Fruit fly (Drosophila melanogaster) whole organism, embryonic: ENCODE measurements around the gene Ifrd1.

ENCODE experiments used
- Bteb2 ChIP-seq: fragments of 200-800 bp; sonication (Bioruptor generic); optimal IDR thresholded peaks from 2 replicates; lab custom pipeline; 2016; ENCODE audit warnings: missing biosample characterization, missing genetic modification characterization
- C15 ChIP-seq: fragments of 200-800 bp; sonication (Bioruptor generic); IDR thresholded peaks from 3 replicates; pipeline ENCODE4 v1.3.6; 2022; ENCODE audit warnings: missing biosample characterization, missing genetic modification characterization
- CG10431 ChIP-seq: fragments of 200-800 bp; sonication (Bioruptor generic); optimal IDR thresholded peaks from 3 replicates; lab custom pipeline; 2018; ENCODE audit warnings: missing biosample characterization, mild to moderate bottlenecking, missing genetic modification characterization
- CG10543 ChIP-seq: fragments of 200-800 bp; sonication (Bioruptor generic); optimal IDR thresholded peaks from 3 replicates; lab custom pipeline; 2017; ENCODE audit warnings: missing biosample characterization, mild to moderate bottlenecking, missing genetic modification characterization, moderate library complexity
- CG10654 ChIP-seq: fragments of 200-800 bp; sonication (Bioruptor generic); optimal IDR thresholded peaks from 2 replicates; lab custom pipeline; 2016; ENCODE audit warnings: missing biosample characterization, missing genetic modification characterization
- CG11093 ChIP-seq: fragments of 200-800 bp; sonication (Bioruptor generic); IDR thresholded peaks from 3 replicates; pipeline ENCODE4 v1.3.6; 2022; ENCODE audit warnings: missing biosample characterization, missing genetic modification characterization
- CG11398 ChIP-seq: fragments of 200-800 bp; sonication (Bioruptor generic); optimal IDR thresholded peaks from 2 replicates; lab custom pipeline; 2016; ENCODE audit warnings: missing biosample characterization, missing genetic modification characterization
- CG12104 ChIP-seq: fragments of 200-800 bp; sonication (Bioruptor generic); optimal IDR thresholded peaks from 3 replicates; lab custom pipeline; 2016; ENCODE audit warnings: missing biosample characterization, missing genetic modification characterization
- CG12236 ChIP-seq: fragments of 200-800 bp; sonication (Bioruptor generic); optimal IDR thresholded peaks from 2 replicates; lab custom pipeline; 2016; ENCODE audit warnings: missing biosample characterization, missing genetic modification characterization
- CG13287 ChIP-seq: fragments of 200-800 bp; sonication (Bioruptor generic); IDR thresholded peaks from 2 replicates; pipeline ENCODE4 v1.3.6; 2022; ENCODE audit warnings: missing biosample characterization, missing genetic modification characterization; ENCODE audit not compliant: partially characterized antibody
- CG16863 ChIP-seq: fragments of 200-800 bp; sonication (Bioruptor generic); optimal IDR thresholded peaks from 3 replicates; lab custom pipeline; 2016; ENCODE audit warnings: missing biosample characterization, missing genetic modification characterization
- CG17912 ChIP-seq: fragments of 200-800 bp; sonication (Bioruptor generic); optimal IDR thresholded peaks from 2 replicates; lab custom pipeline; 2018; ENCODE audit warnings: missing biosample characterization, mild to moderate bottlenecking, missing genetic modification characterization
- CG18599 ChIP-seq: fragments of 200-800 bp; sonication (Bioruptor generic); optimal IDR thresholded peaks from 3 replicates; lab custom pipeline; 2017; ENCODE audit warnings: missing biosample characterization, missing genetic modification characterization, mild to moderate bottlenecking, moderate library complexity, missing genetic modification reagents
- CG2889 ChIP-seq: fragments of 200-800 bp; sonication (Bioruptor generic); IDR thresholded peaks from 3 replicates; pipeline ENCODE4 v1.3.6; 2022; ENCODE audit warnings: missing biosample characterization, missing genetic modification characterization
- CG3065 ChIP-seq: fragments of 200-800 bp; sonication (Bioruptor generic); optimal IDR thresholded peaks from 2 replicates; lab custom pipeline; 2016; ENCODE audit warnings: missing biosample characterization, missing genetic modification characterization
- CG3163 ChIP-seq: fragments of 200-800 bp; sonication (Bioruptor generic); optimal IDR thresholded peaks from 3 replicates; lab custom pipeline; 2016; ENCODE audit warnings: missing biosample characterization, missing genetic modification characterization
- CG32772 ChIP-seq: fragments of 200-800 bp; sonication (Bioruptor generic); IDR thresholded peaks from 2 replicates; pipeline ENCODE4 v1.3.6; 2022; ENCODE audit warnings: missing biosample characterization, missing genetic modification characterization
- CG33213 ChIP-seq: fragments of 200-800 bp; sonication (Bioruptor generic); optimal IDR thresholded peaks from 3 replicates; lab custom pipeline; 2016; ENCODE audit warnings: missing biosample characterization, missing genetic modification characterization
- CG6272 ChIP-seq: fragments of 200-800 bp; sonication (Bioruptor generic); IDR thresholded peaks from 2 replicates; pipeline ENCODE4 v1.3.6; 2022; ENCODE audit warnings: missing biosample characterization, missing genetic modification characterization
- CG6854 ChIP-seq: fragments of 200-800 bp; sonication (Bioruptor generic); optimal IDR thresholded peaks from 3 replicates; lab custom pipeline; 2017; ENCODE audit warnings: missing biosample characterization, mild to moderate bottlenecking, missing genetic modification characterization
- CHES-1-like ChIP-seq: fragments of 200-800 bp; sonication (Bioruptor generic); optimal IDR thresholded peaks from 2 replicates; lab custom pipeline; 2016; ENCODE audit warnings: missing biosample characterization, missing genetic modification characterization
- CTCF ChIP-seq: fragments of 200-800 bp; sonication (Bioruptor generic); optimal IDR thresholded peaks from 2 replicates; lab custom pipeline; 2017; ENCODE audit warnings: missing biosample characterization, mild to moderate bottlenecking, missing genetic modification characterization, moderate library complexity
- CkIIα-i1 ChIP-seq: fragments of 200-800 bp; sonication (Bioruptor generic); IDR thresholded peaks from 2 replicates; pipeline ENCODE4 v1.3.6; 2022; ENCODE audit warnings: missing biosample characterization, missing genetic modification characterization
- D19A ChIP-seq: fragments of 200-800 bp; optimal IDR thresholded peaks from 3 replicates; lab custom pipeline; 2019; ENCODE audit warnings: missing biosample characterization, mild to moderate bottlenecking, missing genetic modification characterization, moderate library complexity
- Ets97D ChIP-seq: fragments of 200-800 bp; sonication (Bioruptor generic); optimal IDR thresholded peaks from 3 replicates; lab custom pipeline; 2016; ENCODE audit warnings: missing biosample characterization, missing genetic modification characterization
- H15 ChIP-seq: fragments of 200-800 bp; sonication (Bioruptor generic); IDR thresholded peaks from 3 replicates; pipeline ENCODE4 v1.3.6; 2022; ENCODE audit warnings: missing biosample characterization, missing genetic modification characterization
- Hand ChIP-seq: fragments of 200-800 bp; sonication (Bioruptor generic); optimal IDR thresholded peaks from 2 replicates; lab custom pipeline; 2017; ENCODE audit warnings: mild to moderate bottlenecking, missing biosample characterization, missing genetic modification reagents, missing genetic modification characterization
- Hmx ChIP-seq: fragments of 200-800 bp; sonication (Bioruptor generic); optimal IDR thresholded peaks from 2 replicates; lab custom pipeline; 2016; ENCODE audit warnings: missing biosample characterization, missing genetic modification characterization
- Meics ChIP-seq: fragments of 200-800 bp; sonication (Bioruptor generic); optimal IDR thresholded peaks from 2 replicates; lab custom pipeline; 2017; ENCODE audit warnings: missing biosample characterization, mild to moderate bottlenecking, missing genetic modification characterization
- NC2α ChIP-seq: fragments of 200-800 bp; sonication (Bioruptor generic); optimal IDR thresholded peaks from 2 replicates; lab custom pipeline; 2016; ENCODE audit warnings: missing biosample characterization, missing genetic modification characterization
- PHDP ChIP-seq: fragments of 200-800 bp; sonication (Bioruptor generic); optimal IDR thresholded peaks from 3 replicates; lab custom pipeline; 2018; ENCODE audit warnings: missing biosample characterization, mild to moderate bottlenecking, missing genetic modification characterization, moderate library complexity
- Ptx1 ChIP-seq: fragments of 200-800 bp; sonication (Bioruptor generic); IDR thresholded peaks from 2 replicates; pipeline ENCODE4 v1.3.6; 2022; ENCODE audit warnings: missing biosample characterization, missing genetic modification characterization
- Six4 ChIP-seq: fragments of 200-800 bp; sonication (Bioruptor generic); optimal IDR thresholded peaks from 2 replicates; lab custom pipeline; 2016; ENCODE audit warnings: missing biosample characterization, missing genetic modification characterization
- bowl ChIP-seq: fragments of 200-800 bp; sonication (Bioruptor generic); IDR thresholded peaks from 2 replicates; pipeline ENCODE4 v1.3.6; 2022; ENCODE audit warnings: missing biosample characterization, missing genetic modification characterization
- bsh ChIP-seq, 2 experiments: fragments of 200-800 bp; sonication (Bioruptor generic); optimal IDR thresholded peaks; 2 replicates each; lab custom pipeline; 2017 to 2018; ENCODE audit warnings: mild to moderate bottlenecking in 2 of 2, missing biosample characterization in 2 of 2, missing genetic modification characterization in 2 of 2, moderate library complexity in 1 of 2
- btn ChIP-seq: fragments of 200-800 bp; sonication (Bioruptor generic); optimal IDR thresholded peaks from 2 replicates; lab custom pipeline; 2016; ENCODE audit warnings: missing biosample characterization, missing genetic modification characterization
- cato ChIP-seq: fragments of 200-800 bp; sonication (Bioruptor generic); optimal IDR thresholded peaks from 2 replicates; lab custom pipeline; 2016; ENCODE audit warnings: missing biosample characterization, missing genetic modification characterization, borderline replicate concordance
- ci ChIP-seq: fragments of 200-800 bp; sonication (Bioruptor generic); IDR thresholded peaks from 3 replicates; pipeline ENCODE4 v1.3.6; 2022; ENCODE audit warnings: missing biosample characterization, missing genetic modification characterization
- croc ChIP-seq: fragments of 200-800 bp; sonication (Bioruptor generic); conservative IDR thresholded peaks from 3 replicates; pipeline ENCODE4 v1.3.6; 2022; ENCODE audit warnings: missing biosample characterization, missing genetic modification characterization
- dan ChIP-seq: fragments of 200-800 bp; sonication (Bioruptor generic); IDR thresholded peaks from 2 replicates; pipeline ENCODE4 v1.3.6; 2022; ENCODE audit warnings: missing biosample characterization, missing genetic modification characterization
- fd102C ChIP-seq: fragments of 200-800 bp; sonication (Bioruptor generic); optimal IDR thresholded peaks from 2 replicates; lab custom pipeline; 2018; ENCODE audit warnings: missing biosample characterization, mild to moderate bottlenecking, missing genetic modification characterization, moderate library complexity
- ftz-f1 ChIP-seq: fragments of 200-800 bp; sonication (Bioruptor generic); optimal IDR thresholded peaks from 2 replicates; lab custom pipeline; 2016; ENCODE audit warnings: missing biosample characterization, missing genetic modification characterization
- gsb ChIP-seq: fragments of 200-800 bp; sonication (Bioruptor generic); IDR thresholded peaks from 2 replicates; pipeline ENCODE4 v1.3.6; 2022; ENCODE audit warnings: missing biosample characterization, missing genetic modification characterization
- gt ChIP-seq: fragments of 200-800 bp; sonication (Bioruptor generic); IDR thresholded peaks from 2 replicates; pipeline ENCODE4 v1.3.6; 2022; ENCODE audit warnings: missing biosample characterization, missing genetic modification characterization
- insv ChIP-seq, 2 experiments: fragments of 200-800 bp; sonication (Bioruptor generic); optimal IDR thresholded peaks; 3 replicates each; lab custom pipeline; 2016 to 2018; ENCODE audit warnings: missing biosample characterization in 2 of 2, missing genetic modification characterization in 2 of 2
- kay ChIP-seq: fragments of 200-800 bp; sonication (Bioruptor generic); optimal IDR thresholded peaks from 2 replicates; lab custom pipeline; 2016; ENCODE audit warnings: missing biosample characterization, missing genetic modification characterization
- kni ChIP-seq: fragments of 200-800 bp; sonication (Bioruptor generic); optimal IDR thresholded peaks from 3 replicates; lab custom pipeline; 2017; ENCODE audit warnings: mild to moderate bottlenecking, missing biosample characterization, missing genetic modification reagents, missing genetic modification characterization
- lbe ChIP-seq: fragments of 200-800 bp; sonication (Bioruptor generic); optimal IDR thresholded peaks from 2 replicates; lab custom pipeline; 2016; ENCODE audit warnings: missing biosample characterization, mild to moderate bottlenecking, missing genetic modification characterization
- oc ChIP-seq: fragments of 200-800 bp; sonication (Bioruptor generic); optimal IDR thresholded peaks from 2 replicates; lab custom pipeline; 2018; ENCODE audit warnings: missing biosample characterization, mild to moderate bottlenecking, missing genetic modification characterization, moderate library complexity
- pita ChIP-seq: fragments of 200-800 bp; sonication (Bioruptor generic); optimal IDR thresholded peaks from 2 replicates; lab custom pipeline; 2017; ENCODE audit warnings: missing biosample characterization, mild to moderate bottlenecking, missing genetic modification characterization
- so ChIP-seq: fragments of 200-800 bp; sonication (Bioruptor generic); IDR thresholded peaks from 3 replicates; pipeline ENCODE4 v1.3.6; 2022; ENCODE audit warnings: missing biosample characterization, missing genetic modification characterization
- tll ChIP-seq, 2 experiments: fragments of 200-800 bp in 1 of 2; fragments of >200 bp in 1 of 2; sonication (Bioruptor generic) in 1 of 2; optimal IDR thresholded peaks; 2 replicates each; lab custom pipeline; 2017 to 2019; ENCODE audit warnings: missing biosample characterization in 2 of 2, missing genetic modification characterization in 2 of 2, mild to moderate bottlenecking in 1 of 2, moderate library complexity in 1 of 2

Ifrd1 gene

dm6 chr2L:2878188-2878587, 3.9 kb upstream of the Ifrd1 start, which contains the start of the genes Prx6a and Sbat (continued):
- TF ChIP-seq btn (no peak), Hand (GFP tag; lab: Kevin White, UChicago) (no peak), CG11398 (GFP tag; lab: Kevin White, UChicago) (peak; percentile 62), CG11093 (GFP tag; lab: Robert Waterston, UW) (no peak; the same call in 2 of the 3 replicates), tll (GFP tag; optimal IDR thresholded peaks at IDR 0.05; lab: Kevin White, UChicago) (peak in 1 of 2 experiments; percentile 64), H15 (GFP tag; lab: Robert Waterston, UW) (peak; percentile 11; the same call in 1 of the 3 replicates), lbe (peak; percentile 48), CG12104 (peak; percentile 45), gsb (GFP tag; lab: Robert Waterston, UW) (0 out of 2 replicates have a peak, but pooled peaks have one; percentile 30), Ets97D (GFP tag; lab: Kevin White, UChicago) (peak; percentile 46), NC2α (peak; percentile 45), D19A (tag; lab: Kevin White, UChicago) (peak; percentile 38), CkIIα-i1 (GFP tag; lab: Robert Waterston, UW) (no peak), C15 (GFP tag; lab: Robert Waterston, UW) (no peak), ci (GFP tag; lab: Robert Waterston, UW) (peak; percentile 50; the same call in 1 of the 3 replicates), Meics (GFP tag; lab: Kevin White, UChicago) (peak; percentile 68), CG10431 (no peak), croc (peak; percentile 73), CG6854 (GFP tag; lab: Kevin White, UChicago) (peak; percentile 21), CG16863 (GFP tag; lab: Kevin White, UChicago) (peak; percentile 65), CG13287 (GFP tag; lab: Robert Waterston, UW) (peak; percentile 48), cato (GFP tag; lab: Kevin White, UChicago) (no peak), insv (GFP tag; optimal IDR thresholded peaks at IDR 0.05; lab: Kevin White, UChicago) (peak in 1 of 2 experiments; percentile 49), gt (GFP tag; lab: Robert Waterston, UW) (no peak), dan (no peak), oc (tag; lab: Kevin White, UChicago) (peak; percentile 34), bsh (GFP tag; optimal IDR thresholded peaks at IDR 0.05; lab: Kevin White, UChicago) (peak in 1 of 2 experiments; percentile 66), Ptx1 (GFP tag; lab: Robert Waterston, UW) (peak; percentile 70), kay (GFP tag; lab: Kevin White, UChicago) (peak; percentile 78), CG12236 (GFP tag; lab: Kevin White, UChicago) (peak; percentile 18), CG32772 (GFP tag; lab: Robert Waterston, UW) (peak; percentile 36; the same call in 1 of the 2 replicates), CTCF (GFP tag; lab: Kevin White, UChicago) (peak; percentile 17), CG10654 (GFP tag; lab: Kevin White, UChicago) (peak; percentile 68), fd102C (GFP tag; lab: Kevin White, UChicago) (peak; percentile 20), CHES-1-like (GFP tag; lab: Kevin White, UChicago) (peak; percentile 83), bowl (GFP tag; lab: Robert Waterston, UW) (no peak), CG33213 (peak; percentile 69), Hmx (GFP tag; lab: Kevin White, UChicago) (no peak), CG6272 (GFP tag; lab: Robert Waterston, UW) (peak; percentile 56), CG2889 (GFP tag; lab: Robert Waterston, UW) (peak; percentile 68), Bteb2 (peak; percentile 47), CG17912 (no peak), so (GFP tag; lab: Robert Waterston, UW) (no peak), CG10543 (GFP tag; lab: Kevin White, UChicago) (peak; percentile 80), kni (GFP tag; lab: Kevin White, UChicago) (peak; percentile 25), Six4 (GFP tag; lab: Kevin White, UChicago) (peak; percentile 41), CG3065 (no peak), ftz-f1 (no peak), CG18599 (peak; percentile 81), CG3163 (GFP tag; lab: Kevin White, UChicago) (peak; percentile 32), pita (GFP tag; lab: Kevin White, UChicago) (no peak), PHDP (tag; lab: Kevin White, UChicago) (peak; percentile 67)
